Worm (Caenorhabditis elegans): ENCODE measurements around the gene clec-202.

DNA sequence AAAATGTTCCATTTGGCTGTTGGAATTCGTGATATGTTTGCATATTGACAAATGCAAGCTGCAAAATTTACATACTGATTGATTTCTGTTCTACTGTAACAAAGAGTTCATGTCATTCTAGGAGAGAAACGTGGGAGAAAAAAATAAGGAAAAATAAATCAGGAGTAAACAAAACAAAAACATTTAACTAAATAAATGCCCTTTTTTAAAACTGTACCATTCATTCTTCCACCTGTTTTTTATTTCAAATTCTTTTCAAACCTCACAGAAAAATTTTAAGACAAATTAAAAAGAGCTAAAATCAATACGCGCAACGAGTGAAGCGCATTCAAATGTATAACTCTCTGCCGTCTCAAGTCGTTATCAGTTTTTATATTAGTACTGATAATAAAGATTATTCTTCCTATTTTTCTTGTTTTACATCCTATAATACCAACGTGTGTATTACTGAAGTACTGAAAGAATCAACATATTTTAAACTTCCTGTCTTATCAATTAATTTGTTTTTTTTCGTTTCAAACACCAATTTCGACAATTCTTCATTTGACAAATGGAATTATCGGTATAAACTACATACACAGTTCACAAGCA lies 22.2 kb upstream of the clec-202 start, which contains the start of gene C49C3.10:
- no peak for TF ChIP-seq sox-2 (GFP tag; IDR thresholded peaks at IDR 0.05)
- TF ChIP-seq lim-6 (tag; optimal IDR thresholded peaks at IDR 0.05): no peak
